Fruit fly (Drosophila melanogaster) whole organism, adult: ENCODE data around the gene CG15514.

Source experiments
- CG11617 ChIP-seq: fragments of 200-800 bp; sonication (Bioruptor generic); optimal IDR thresholded peaks from 2 replicates; lab custom pipeline; 2017; ENCODE audit warnings: mild to moderate bottlenecking, missing biosample characterization, missing genetic modification reagents, missing genetic modification characterization
- CG12768 ChIP-seq: fragments of 200-800 bp; sonication (Bioruptor generic); optimal IDR thresholded peaks from 2 replicates; lab custom pipeline; 2017; ENCODE audit warnings: missing biosample characterization, missing genetic modification characterization, mild to moderate bottlenecking, moderate library complexity, missing genetic modification reagents
- CG14711 ChIP-seq: fragments of 200-800 bp; sonication (Bioruptor generic); optimal IDR thresholded peaks from 2 replicates; lab custom pipeline; 2018; ENCODE audit warnings: missing biosample characterization, mild to moderate bottlenecking, missing genetic modification characterization, moderate library complexity
- CG7045 ChIP-seq: fragments of 200-800 bp; sonication (Bioruptor generic); optimal IDR thresholded peaks from 2 replicates; lab custom pipeline; 2017; ENCODE audit warnings: missing biosample characterization, mild to moderate bottlenecking, missing genetic modification characterization
- CG7101 ChIP-seq: fragments of 200-800 bp; sonication (Bioruptor generic); optimal IDR thresholded peaks from 2 replicates; lab custom pipeline; 2018; ENCODE audit warnings: missing biosample characterization, mild to moderate bottlenecking, missing genetic modification characterization, moderate library complexity
- Clk ChIP-seq: fragments of 200-800 bp; sonication (Bioruptor generic); optimal IDR thresholded peaks from 2 replicates; lab custom pipeline; 2017; ENCODE audit warnings: missing biosample characterization, missing genetic modification characterization
- Crg-1 ChIP-seq: fragments of 200-800 bp; sonication (Bioruptor generic); optimal IDR thresholded peaks from 2 replicates; lab custom pipeline; 2016; ENCODE audit warnings: missing biosample characterization, missing genetic modification characterization
- Mnt ChIP-seq: fragments of 200-800 bp; sonication (Bioruptor generic); optimal IDR thresholded peaks from 2 replicates; lab custom pipeline; 2016; ENCODE audit warnings: missing biosample characterization, mild to moderate bottlenecking, missing genetic modification characterization
- cic ChIP-seq: fragments of 200-800 bp; sonication (Bioruptor generic); optimal IDR thresholded peaks from 2 replicates; lab custom pipeline; 2017; ENCODE audit warnings: missing biosample characterization, mild to moderate bottlenecking, missing genetic modification characterization, moderate library complexity
- kay ChIP-seq: fragments of 200-800 bp; sonication (Bioruptor generic); peaks from one replicate; lab custom pipeline; 2016; ENCODE audit warnings: missing biosample characterization, missing genetic modification characterization, borderline replicate concordance
- toe ChIP-seq: fragments of 200-800 bp; sonication (Bioruptor generic); optimal IDR thresholded peaks from 2 replicates; lab custom pipeline; 2016; ENCODE audit warnings: missing biosample characterization, missing genetic modification characterization

DNA sequence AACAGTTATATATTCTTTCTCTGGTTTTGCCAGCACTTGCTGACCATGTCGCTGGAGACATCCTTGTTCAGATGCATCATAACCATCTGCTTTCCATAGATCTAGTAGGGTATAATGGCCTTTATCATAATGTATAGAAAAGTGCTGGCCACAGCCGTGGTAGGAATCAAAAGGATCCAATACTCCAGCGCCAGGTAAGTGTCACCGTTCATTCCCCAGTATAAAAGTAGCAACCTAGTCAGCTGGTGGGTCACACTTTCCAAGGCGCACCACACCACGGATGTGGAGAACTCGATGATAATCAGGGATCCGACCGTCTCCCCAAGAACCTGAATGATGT is 25.6 kb downstream of the CG15514 start, which contains the start of gene Prtl99C:
- TF ChIP-seq CG14711 (no peak), Crg-1 (GFP tag; lab: Kevin White, UChicago) (no peak), toe (GFP tag; lab: Kevin White, UChicago) (no peak), CG7045 (GFP tag; lab: Kevin White, UChicago) (no peak), Mnt (GFP tag; lab: Kevin White, UChicago) (no peak), CG7101 (tag; lab: Kevin White, UChicago) (no peak), Clk (GFP tag; lab: Kevin White, UChicago) (no peak), CG11617 (GFP tag; lab: Kevin White, UChicago) (no peak), kay (GFP tag; lab: Kevin White, UChicago) (no peak), CG12768 (GFP tag; lab: Kevin White, UChicago) (no peak), cic (GFP tag; lab: Kevin White, UChicago) (no peak)
